Worm (Caenorhabditis elegans): ENCODE results near the gene F47G9.6.
A peak's percentile ranks its signal among the peaks of the same experiment; 100 is the strongest.

Gene F47G9.6

ce11 chrV:11363575-11363974 lies 34.4 kb downstream of the F47G9.6 start:
- TF ChIP-seq zag-1 (tag; optimal IDR thresholded peaks at IDR 0.05) (no peak), lin-15B (tag; optimal IDR thresholded peaks at IDR 0.05) (no peak), unc-62 (GFP tag; optimal IDR thresholded peaks at IDR 0.05 in 1 of 2) (peak in 1 of 2 experiments; percentile 57), unc-62 (tag; optimal IDR thresholded peaks at IDR 0.05) (no peak), hlh-30 (tag; optimal IDR thresholded peaks at IDR 0.05; ENCODE audit: insufficient read depth) (no peak), zip-11 (GFP tag; IDR thresholded peaks at IDR 0.05) (no peak), R02D3.7 (tag; optimal IDR thresholded peaks at IDR 0.05) (no peak), aha-1 (tag) (peak; percentile 92), mes-2 (tag; optimal IDR thresholded peaks at IDR 0.05; ENCODE audit: poor library complexity, severe bottlenecking) (no peak), arid-1 (GFP tag; conservative IDR thresholded peaks at IDR 0.05) (no peak), mxl-2 (GFP tag; conservative IDR thresholded peaks at IDR 0.05) (no peak), nhr-77 (tag; optimal IDR thresholded peaks at IDR 0.05) (no peak), nhr-25 (tag; optimal IDR thresholded peaks at IDR 0.05; ENCODE audit: borderline replicate concordance, insufficient read depth) (no peak)

ce11 chrV:11366129-11366528 lies 36.9 kb downstream of the F47G9.6 start, which contains the start of gene dop-5:
Gene dop-5, minus strand, starts transcription at chrV:11366229.
- TF ChIP-seq ztf-11 (tag; optimal IDR thresholded peaks at IDR 0.05) (no peak), saeg-2 (GFP tag; IDR thresholded peaks at IDR 0.05) (no peak), lim-7 (GFP tag; IDR thresholded peaks at IDR 0.05) (no peak), nhr-76 (tag; optimal IDR thresholded peaks at IDR 0.05) (no peak), ZK546.5 (tag; optimal IDR thresholded peaks at IDR 0.05) (no peak), aha-1 (tag) (peak; percentile 75)

- TF ChIP-seq aha-1 (tag) = peak; percentile 91
- no peak for TF ChIP-seq ctbp-1 (GFP tag; IDR thresholded peaks at IDR 0.05)
Measured at ce11 chrV:11372284-11372878, 43.2 kb downstream of the F47G9.6 start.

- TF ChIP-seq F10B5.3 (tag; optimal IDR thresholded peaks at IDR 0.05) (no peak), attf-4 (tag; optimal IDR thresholded peaks at IDR 0.05) (no peak), dmd-6 (GFP tag; IDR thresholded peaks at IDR 0.05) (no peak), nhr-41 (GFP tag; IDR thresholded peaks at IDR 0.05) (no peak), nhr-25 (tag; optimal IDR thresholded peaks at IDR 0.05; ENCODE audit: borderline replicate concordance, insufficient read depth) (no peak), Y75B8A.6 (GFP tag; IDR thresholded peaks at IDR 0.05) (no peak)
Measured at ce11 chrV:11373918-11374317, 44.7 kb downstream of the F47G9.6 start.

ce11 chrV:11375150-11375792 lies 46.1 kb downstream of the F47G9.6 start, which contains the start of gene cnb-1:
Gene cnb-1, plus strand, starts transcription at chrV:11375742.
- TF ChIP-seq unc-62 (GFP tag; optimal IDR thresholded peaks at IDR 0.05 in 1 of 2) (peak in 1 of 2 experiments; percentile 91), unc-62 (tag; optimal IDR thresholded peaks at IDR 0.05) (no peak), set-16 (GFP tag; IDR thresholded peaks at IDR 0.05) (no peak; the same call in none of the 2 replicates), snpc-1.2 (GFP tag; IDR thresholded peaks at IDR 0.05) (no peak), Y5F2A.4 (GFP tag; optimal IDR thresholded peaks at IDR 0.05) (no peak), nhr-76 (tag; optimal IDR thresholded peaks at IDR 0.05) (no peak), sdz-12 (GFP tag; optimal IDR thresholded peaks at IDR 0.05) (no peak), F44E2.7 (GFP tag; IDR thresholded peaks at IDR 0.05) (no peak), vab-7 (GFP tag; IDR thresholded peaks at IDR 0.05) (no peak), ceh-20 (GFP tag; IDR thresholded peaks at IDR 0.05) (peak; percentile 57; the same call in 1 of the 2 replicates), nhr-11 (tag; optimal IDR thresholded peaks at IDR 0.05) (peak; percentile 24), Y48G9A.11 (GFP tag; IDR thresholded peaks at IDR 0.05) (no peak), Y105C5A.15 (GFP tag; IDR thresholded peaks at IDR 0.05) (no peak), mxl-3 (GFP tag; optimal IDR thresholded peaks at IDR 0.05) (no peak), lin-15B (tag; optimal IDR thresholded peaks at IDR 0.05) (no peak), ceh-44 (GFP tag; IDR thresholded peaks at IDR 0.05) (no peak), jun-1 (tag; optimal IDR thresholded peaks at IDR 0.05) (no peak), zip-11 (GFP tag; IDR thresholded peaks at IDR 0.05) (no peak), nhr-10 (tag; optimal IDR thresholded peaks at IDR 0.05) (no peak), mdl-1 (tag; optimal IDR thresholded peaks at IDR 0.05) (peak in 1 of 2 experiments; percentile 8), spr-1 (tag; optimal IDR thresholded peaks at IDR 0.05) (peak; percentile 3), php-3 (GFP tag; IDR thresholded peaks at IDR 0.05) (no peak), hlh-11 (tag; optimal IDR thresholded peaks at IDR 0.05) (no peak), spr-3 (GFP tag; optimal IDR thresholded peaks at IDR 0.05) (no peak)
